Fruit fly (Drosophila melanogaster) whole organism, wandering third instar larva: ENCODE results near the gene Ack.

ENCODE experiments used
- CG9705 ChIP-seq: fragments of 200-800 bp; sonication (Bioruptor generic); optimal IDR thresholded peaks from 2 replicates; lab custom pipeline; 2018; ENCODE audit warnings: missing biosample characterization, mild to moderate bottlenecking, missing genetic modification characterization
- Dif ChIP-seq: fragments of 200-275, 200-300 bp; sonication (Bioruptor generic); optimal IDR thresholded peaks from 2 replicates; lab custom pipeline; 2018; ENCODE audit warnings: missing biosample characterization, missing genetic modification characterization; ENCODE audit not compliant: partially characterized antibody
- Myc ChIP-seq: fragments of >200 bp; optimal IDR thresholded peaks from 2 replicates; lab custom pipeline; 2017
- N ChIP-seq: fragments of >200 bp; optimal IDR thresholded peaks from 2 replicates; lab custom pipeline; 2018; ENCODE audit warnings: missing biosample characterization, missing external identifiers, missing genetic modification characterization
- OdsH ChIP-seq: fragments of 200-800 bp; sonication (Bioruptor generic); optimal IDR thresholded peaks from 2 replicates; lab custom pipeline; 2016; ENCODE audit warnings: missing biosample characterization, mild to moderate bottlenecking, missing genetic modification characterization
- br ChIP-seq: fragments of 200-800 bp; sonication (Bioruptor generic); optimal IDR thresholded peaks from 2 replicates; lab custom pipeline; 2016; ENCODE audit warnings: missing biosample characterization, missing genetic modification characterization
- brk ChIP-seq: fragments of 200-800 bp; sonication (Bioruptor generic); optimal IDR thresholded peaks from 2 replicates; lab custom pipeline; 2016; ENCODE audit warnings: missing biosample characterization, mild to moderate bottlenecking, missing genetic modification characterization
- ey ChIP-seq: fragments of 200-800 bp; sonication (Bioruptor generic); optimal IDR thresholded peaks from 2 replicates; lab custom pipeline; 2016; ENCODE audit warnings: missing biosample characterization, missing genetic modification characterization
- h ChIP-seq: fragments of 200-800 bp; sonication (Bioruptor generic); optimal IDR thresholded peaks from 3 replicates; lab custom pipeline; 2016; ENCODE audit warnings: missing biosample characterization, mild to moderate bottlenecking, missing genetic modification characterization
- jim ChIP-seq: fragments of 175-275, 200-325 bp; sonication (Bioruptor generic); optimal IDR thresholded peaks from 2 replicates; lab custom pipeline; 2016; ENCODE audit warnings: missing biosample characterization, mild to moderate bottlenecking, missing genetic modification characterization
- pan ChIP-seq: fragments of >200 bp; optimal IDR thresholded peaks from 2 replicates; lab custom pipeline; 2017
- psq ChIP-seq: fragments of 200-800 bp; sonication (Bioruptor generic); optimal IDR thresholded peaks from 3 replicates; lab custom pipeline; 2017; ENCODE audit warnings: missing biosample characterization, mild to moderate bottlenecking, missing genetic modification characterization, moderate library complexity
- rgr ChIP-seq: fragments of 200-800 bp; sonication (Bioruptor generic); optimal IDR thresholded peaks from 3 replicates; lab custom pipeline; 2016; ENCODE audit warnings: missing biosample characterization, mild to moderate bottlenecking, missing genetic modification characterization
- usp ChIP-seq: fragments of >200 bp; optimal IDR thresholded peaks from 2 replicates; lab custom pipeline; 2017; ENCODE audit warnings: missing biosample characterization, missing genetic modification characterization

dm6 chr3L:4142064-4142463, 34.1 kb downstream of the Ack start, which contains the start of gene CG32260:
- TF ChIP-seq jim (GFP tag; lab: Kevin White, UChicago) (no peak), rgr (GFP tag; lab: Kevin White, UChicago) (no peak), usp (no peak), CG9705 (no peak), ey (GFP tag; lab: Kevin White, UChicago) (no peak), pan (lab: Kevin White, UChicago) (no peak), N (GFP tag; lab: Kevin White, UChicago) (no peak), br (no peak), h (GFP tag; lab: Kevin White, UChicago) (no peak), Dif (GFP tag; lab: Kevin White, UChicago) (no peak), psq (GFP tag; lab: Kevin White, UChicago) (no peak), Myc (no peak), brk (no peak), OdsH (GFP tag; lab: Kevin White, UChicago) (no peak)
